Fruit fly (Drosophila melanogaster) whole organism, embryonic: Measurements from ENCODE around the gene Cyp4ac1.

Experiments
- Adf1 ChIP-seq: fragments of 200-800 bp; sonication (Bioruptor generic); IDR thresholded peaks from 2 replicates; pipeline ENCODE4 v1.3.6; 2022; ENCODE audit warnings: missing biosample characterization, missing genetic modification characterization
- Bgb ChIP-seq: fragments of 200-800 bp; sonication (Bioruptor generic); IDR thresholded peaks from 2 replicates; pipeline ENCODE4 v1.3.6; 2022; ENCODE audit warnings: missing biosample characterization, missing genetic modification characterization; ENCODE audit not compliant: partially characterized antibody
- CG13123 ChIP-seq: fragments of 200-800 bp; sonication (Bioruptor generic); optimal IDR thresholded peaks from 2 replicates; lab custom pipeline; 2016; ENCODE audit warnings: missing biosample characterization, missing genetic modification characterization
- CG13775 ChIP-seq: fragments of 200-800 bp; sonication (Bioruptor generic); optimal IDR thresholded peaks from 3 replicates; lab custom pipeline; 2017; ENCODE audit warnings: missing biosample characterization, mild to moderate bottlenecking, missing genetic modification characterization
- CG30020 ChIP-seq: fragments of 200-800 bp; optimal IDR thresholded peaks from 2 replicates; lab custom pipeline; 2019; ENCODE audit warnings: missing biosample characterization, mild to moderate bottlenecking, missing genetic modification characterization, moderate library complexity
- CG42726 ChIP-seq: fragments of 200-800 bp; sonication (Bioruptor generic); IDR thresholded peaks from 2 replicates; pipeline ENCODE4 v1.3.6; 2022; ENCODE audit warnings: missing biosample characterization, missing genetic modification characterization; ENCODE audit not compliant: partially characterized antibody
- CG4424 ChIP-seq: fragments of 200-800 bp; sonication (Bioruptor generic); optimal IDR thresholded peaks from 3 replicates; lab custom pipeline; 2016; ENCODE audit warnings: missing biosample characterization, missing genetic modification characterization
- CG8281 ChIP-seq: fragments of 200-800 bp; sonication (Bioruptor generic); optimal IDR thresholded peaks from 2 replicates; lab custom pipeline; 2018; ENCODE audit warnings: missing biosample characterization, mild to moderate bottlenecking, missing genetic modification characterization, moderate library complexity
- CG8359 ChIP-seq: fragments of 200-800 bp; sonication (Bioruptor generic); optimal IDR thresholded peaks from 2 replicates; lab custom pipeline; 2017; ENCODE audit warnings: missing biosample characterization, mild to moderate bottlenecking, missing genetic modification characterization, borderline replicate concordance
- CG8478 ChIP-seq: fragments of >200 bp; optimal IDR thresholded peaks from 2 replicates; lab custom pipeline; 2018
- CG9437 ChIP-seq: fragments of 200-800 bp; sonication (Bioruptor generic); optimal IDR thresholded peaks from 2 replicates; lab custom pipeline; 2018; ENCODE audit warnings: missing biosample characterization, mild to moderate bottlenecking, missing genetic modification characterization
- CG9876 ChIP-seq: fragments of 200-800 bp; sonication (Bioruptor generic); optimal IDR thresholded peaks from 2 replicates; lab custom pipeline; 2016; ENCODE audit warnings: missing biosample characterization, missing genetic modification characterization
- CkIIα-i1 ChIP-seq: fragments of 200-800 bp; sonication (Bioruptor generic); IDR thresholded peaks from 2 replicates; pipeline ENCODE4 v1.3.6; 2022; ENCODE audit warnings: missing biosample characterization, missing genetic modification characterization
- Dek ChIP-seq: fragments of 200-800 bp; sonication (Bioruptor generic); optimal IDR thresholded peaks from 3 replicates; lab custom pipeline; 2019; ENCODE audit warnings: missing biosample characterization, mild to moderate bottlenecking, missing genetic modification characterization, moderate library complexity
- E2f1 ChIP-seq: fragments of 200-800 bp; sonication (Bioruptor generic); IDR thresholded peaks from 2 replicates; pipeline ENCODE4 v1.3.6; 2022; ENCODE audit warnings: missing biosample characterization, missing genetic modification characterization
- H15 ChIP-seq: fragments of 200-800 bp; sonication (Bioruptor generic); IDR thresholded peaks from 3 replicates; pipeline ENCODE4 v1.3.6; 2022; ENCODE audit warnings: missing biosample characterization, missing genetic modification characterization
- HLH3B ChIP-seq: fragments of 200-800 bp; sonication (Bioruptor generic); IDR thresholded peaks from 2 replicates; pipeline ENCODE4 v1.3.6; 2022; ENCODE audit warnings: missing biosample characterization, missing genetic modification characterization
- Hr39 ChIP-seq: fragments of >200 bp; optimal IDR thresholded peaks from 2 replicates; lab custom pipeline; 2017
- Lim3 ChIP-seq: fragments of 200-800 bp; sonication (Bioruptor generic); IDR thresholded peaks from 2 replicates; pipeline ENCODE4 v1.3.6; 2022; ENCODE audit warnings: missing biosample characterization, missing genetic modification characterization
- MBD-R2 ChIP-seq: fragments of 200-800 bp; sonication (Bioruptor generic); IDR thresholded peaks from 2 replicates; pipeline ENCODE4 v1.3.6; 2022; ENCODE audit warnings: missing biosample characterization, missing genetic modification characterization
- MTF-1 ChIP-seq: fragments of 200-800 bp; sonication (Bioruptor generic); optimal IDR thresholded peaks from 2 replicates; lab custom pipeline; 2018; ENCODE audit warnings: missing biosample characterization, mild to moderate bottlenecking, missing genetic modification characterization, borderline replicate concordance
- Mad ChIP-seq: fragments of 200-800 bp; sonication (Bioruptor generic); optimal IDR thresholded peaks from 2 replicates; lab custom pipeline; 2016; ENCODE audit warnings: missing biosample characterization, missing genetic modification characterization
- Mes4 ChIP-seq: fragments of 200-800 bp; sonication (Bioruptor generic); optimal IDR thresholded peaks from 2 replicates; lab custom pipeline; 2016; ENCODE audit warnings: missing biosample characterization, missing genetic modification characterization
- NfI ChIP-seq: fragments of 200-800 bp; sonication (Bioruptor generic); optimal IDR thresholded peaks from 3 replicates; lab custom pipeline; 2018; ENCODE audit warnings: missing biosample characterization, mild to moderate bottlenecking, missing genetic modification characterization, moderate library complexity
- PHDP ChIP-seq: fragments of 200-800 bp; sonication (Bioruptor generic); optimal IDR thresholded peaks from 3 replicates; lab custom pipeline; 2018; ENCODE audit warnings: missing biosample characterization, mild to moderate bottlenecking, missing genetic modification characterization, moderate library complexity
- Pdp1 ChIP-seq, 2 experiments: fragments of 200-800 bp; sonication (Bioruptor generic); optimal IDR thresholded peaks; 3 replicates each; lab custom pipeline; 2016; ENCODE audit warnings: missing biosample characterization in 2 of 2, missing genetic modification characterization in 2 of 2, mild to moderate bottlenecking in 1 of 2, moderate library complexity in 1 of 2
- Six4 ChIP-seq: fragments of 200-800 bp; sonication (Bioruptor generic); optimal IDR thresholded peaks from 2 replicates; lab custom pipeline; 2016; ENCODE audit warnings: missing biosample characterization, missing genetic modification characterization
- Spps ChIP-seq: fragments of 200-800 bp; sonication (Bioruptor generic); optimal IDR thresholded peaks from 2 replicates; lab custom pipeline; 2018; ENCODE audit warnings: missing biosample characterization, mild to moderate bottlenecking, missing genetic modification characterization
- ara ChIP-seq: fragments of 200-800 bp; sonication (Bioruptor generic); IDR thresholded peaks from 2 replicates; pipeline ENCODE4 v1.3.6; 2022; ENCODE audit warnings: missing biosample characterization, missing genetic modification characterization
- az2 ChIP-seq: fragments of 200-800 bp; sonication (Bioruptor generic); optimal IDR thresholded peaks from 3 replicates; lab custom pipeline; 2016; ENCODE audit warnings: missing biosample characterization, missing genetic modification characterization
- bab2 ChIP-seq: fragments of 200-800 bp; sonication (Bioruptor generic); optimal IDR thresholded peaks from 2 replicates; lab custom pipeline; 2016; ENCODE audit warnings: missing biosample characterization, missing genetic modification characterization
- bbx ChIP-seq: fragments of 200-800 bp; sonication (Bioruptor generic); IDR thresholded peaks from 2 replicates; pipeline ENCODE4 v1.3.6; 2022; ENCODE audit warnings: missing biosample characterization, missing genetic modification characterization; ENCODE audit not compliant: partially characterized antibody
- ci ChIP-seq: fragments of 200-800 bp; sonication (Bioruptor generic); IDR thresholded peaks from 3 replicates; pipeline ENCODE4 v1.3.6; 2022; ENCODE audit warnings: missing biosample characterization, missing genetic modification characterization
- cwo ChIP-seq: fragments of 200-800 bp; sonication (Bioruptor generic); optimal IDR thresholded peaks from 3 replicates; lab custom pipeline; 2017; ENCODE audit warnings: missing biosample characterization, missing genetic modification characterization, mild to moderate bottlenecking, moderate library complexity, missing genetic modification reagents
- dan ChIP-seq: fragments of 200-800 bp; sonication (Bioruptor generic); IDR thresholded peaks from 2 replicates; pipeline ENCODE4 v1.3.6; 2022; ENCODE audit warnings: missing biosample characterization, missing genetic modification characterization
- fu2 ChIP-seq: fragments of 200-800 bp; sonication (Bioruptor generic); optimal IDR thresholded peaks from 2 replicates; lab custom pipeline; 2016; ENCODE audit warnings: missing biosample characterization, missing genetic modification characterization
- her ChIP-seq: fragments of 200-800 bp; sonication (Bioruptor generic); optimal IDR thresholded peaks from 2 replicates; lab custom pipeline; 2016; ENCODE audit warnings: missing biosample characterization, missing genetic modification characterization
- hkb ChIP-seq, 2 experiments: fragments of 200-800 bp in 1 of 2; fragments of >200 bp in 1 of 2; sonication (Bioruptor generic) in 1 of 2; IDR thresholded peaks in 1 of 2; optimal IDR thresholded peaks in 1 of 2; 2 replicates each; pipeline versions ENCODE4 v1.3.6 to Lab custom; 2017 to 2022; ENCODE audit warnings: missing biosample characterization in 1 of 2, missing genetic modification characterization in 1 of 2
- ken ChIP-seq: fragments of 200-800 bp; sonication (Bioruptor generic); IDR thresholded peaks from 3 replicates; pipeline ENCODE4 v1.3.6; 2022; ENCODE audit warnings: missing biosample characterization, missing genetic modification characterization
- klu ChIP-seq: fragments of 200-800 bp; sonication (Bioruptor generic); IDR thresholded peaks from 2 replicates; pipeline ENCODE4 v1.3.6; 2022; ENCODE audit warnings: missing biosample characterization, missing genetic modification characterization
- lbe ChIP-seq: fragments of 200-800 bp; sonication (Bioruptor generic); optimal IDR thresholded peaks from 2 replicates; lab custom pipeline; 2016; ENCODE audit warnings: missing biosample characterization, mild to moderate bottlenecking, missing genetic modification characterization
- row ChIP-seq: fragments of 200-800 bp; sonication (Bioruptor generic); IDR thresholded peaks from 3 replicates; pipeline ENCODE4 v1.3.6; 2022; ENCODE audit warnings: missing biosample characterization, missing genetic modification characterization
- run ChIP-seq: fragments of 200-800 bp; sonication (Bioruptor generic); optimal IDR thresholded peaks from 3 replicates; lab custom pipeline; 2018; ENCODE audit warnings: missing biosample characterization, mild to moderate bottlenecking, missing genetic modification characterization
- scrt ChIP-seq: fragments of 200-800 bp; sonication (Bioruptor generic); optimal IDR thresholded peaks from 2 replicates; lab custom pipeline; 2018; ENCODE audit warnings: missing biosample characterization, mild to moderate bottlenecking, missing genetic modification characterization, moderate library complexity
- sens-2 ChIP-seq: fragments of 200-800 bp; sonication (Bioruptor generic); IDR thresholded peaks from 2 replicates; pipeline ENCODE4 v1.3.6; 2022; ENCODE audit warnings: missing biosample characterization, missing genetic modification characterization
- slbo ChIP-seq: fragments of 200-800 bp; sonication (Bioruptor generic); IDR thresholded peaks from 2 replicates; pipeline ENCODE4 v1.3.6; 2022; ENCODE audit warnings: missing biosample characterization, missing genetic modification characterization
- vfl ChIP-seq: fragments of 200-800 bp; sonication (Bioruptor generic); optimal IDR thresholded peaks from 2 replicates; lab custom pipeline; 2016; ENCODE audit warnings: missing biosample characterization, missing genetic modification characterization
- vvl ChIP-seq: fragments of 200-800 bp; sonication (Bioruptor generic); IDR thresholded peaks from 2 replicates; pipeline ENCODE4 v1.3.6; 2022; ENCODE audit warnings: missing biosample characterization, missing genetic modification characterization
- zen ChIP-seq: fragments of 200-800 bp; sonication (Bioruptor generic); optimal IDR thresholded peaks from 3 replicates; lab custom pipeline; 2018; ENCODE audit warnings: missing biosample characterization, mild to moderate bottlenecking, missing genetic modification characterization, moderate library complexity
- zfh2 ChIP-seq: fragments of 200-800 bp; sonication (Bioruptor generic); optimal IDR thresholded peaks from 2 replicates; lab custom pipeline; 2016; ENCODE audit warnings: missing biosample characterization, missing genetic modification characterization

The Cyp4ac1 gene

dm6 chr2L:5261223-5261984, 2.4 kb upstream of the Cyp4ac1 start (continued):
- peak; percentile 10 for TF ChIP-seq scrt (GFP tag; lab: Kevin White, UChicago)
- TF ChIP-seq Adf1 (GFP tag; lab: Robert Waterston, UW), result no peak
- peak; percentile 62 for TF ChIP-seq ara (GFP tag; lab: Robert Waterston, UW)
- TF ChIP-seq sens-2, result no peak
- no peak for TF ChIP-seq CkIIα-i1 (GFP tag; lab: Robert Waterston, UW)
- TF ChIP-seq Six4 (GFP tag; lab: Kevin White, UChicago), result no peak
- TF ChIP-seq lbe (GFP tag; lab: Kevin White, UChicago), result peak; percentile 81
- TF ChIP-seq MBD-R2, result no peak
- TF ChIP-seq HLH3B (GFP tag; lab: Robert Waterston, UW), result no peak
- TF ChIP-seq Pdp1 (GFP tag; optimal IDR thresholded peaks at IDR 0.05; lab: Kevin White, UChicago), result peak in 1 of 2 experiments; percentile 26
- TF ChIP-seq PHDP (tag; lab: Kevin White, UChicago), result peak; percentile 6
- no peak for TF ChIP-seq Hr39 (lab: Kevin White, UChicago)
- TF ChIP-seq cwo (GFP tag; lab: Kevin White, UChicago), result peak; percentile 5
- peak; percentile 11 for TF ChIP-seq Mad (GFP tag; lab: Kevin White, UChicago)
- no peak for TF ChIP-seq fu2 (GFP tag; lab: Kevin White, UChicago)
- TF ChIP-seq CG13123 (GFP tag; lab: Kevin White, UChicago), result no peak
- peak; percentile 31; the same call in 1 of the 3 replicates for TF ChIP-seq ken (GFP tag; lab: Robert Waterston, UW)
- TF ChIP-seq Lim3 (GFP tag; lab: Robert Waterston, UW), result no peak
- no peak for TF ChIP-seq her (GFP tag; lab: Kevin White, UChicago)
- no peak for TF ChIP-seq CG13775 (GFP tag; lab: Kevin White, UChicago)
- no peak for TF ChIP-seq klu (GFP tag; lab: Robert Waterston, UW)
- TF ChIP-seq hkb (optimal IDR thresholded peaks at IDR 0.05; lab: Kevin White, UChicago), result no peak
- 0 out of 2 replicates have a peak, but pooled peaks have one; percentile 30 for TF ChIP-seq hkb (GFP tag; IDR thresholded peaks at IDR 0.05; lab: Robert Waterston, UW)
- no peak for TF ChIP-seq vvl (GFP tag; lab: Robert Waterston, UW)
- TF ChIP-seq vfl, result no peak
- no peak for TF ChIP-seq bab2
- no peak for TF ChIP-seq run (tag; lab: Kevin White, UChicago)
- no peak for TF ChIP-seq zfh2 (GFP tag; lab: Kevin White, UChicago)
- TF ChIP-seq CG42726, result no peak
- TF ChIP-seq bbx (GFP tag; lab: Robert Waterston, UW), result no peak
- no peak for TF ChIP-seq CG9876 (GFP tag; lab: Kevin White, UChicago)
- TF ChIP-seq zen (tag; lab: Kevin White, UChicago), result no peak
- TF ChIP-seq row (GFP tag; lab: Robert Waterston, UW), result peak; percentile 37; the same call in 2 of the 3 replicates
- peak; percentile 48; the same call in 1 of the 2 replicates for TF ChIP-seq slbo (GFP tag; lab: Robert Waterston, UW)
- TF ChIP-seq CG8359, result peak; percentile 69
- peak; percentile 54 for TF ChIP-seq CG4424 (GFP tag; lab: Kevin White, UChicago)
- peak; percentile 45 for TF ChIP-seq Mes4 (GFP tag; lab: Kevin White, UChicago)
- TF ChIP-seq CG8478 (lab: Kevin White, UChicago), result no peak
- TF ChIP-seq MTF-1 (GFP tag; lab: Kevin White, UChicago), result no peak
- no peak for TF ChIP-seq CG30020 (tag; lab: Kevin White, UChicago)
- TF ChIP-seq az2 (GFP tag; lab: Kevin White, UChicago), result peak; percentile 52
- peak; percentile 49 for TF ChIP-seq Spps (tag; lab: Kevin White, UChicago)
- TF ChIP-seq E2f1 (GFP tag; lab: Robert Waterston, UW), result 0 out of 2 replicates have a peak, but pooled peaks have one; percentile 29
- TF ChIP-seq dan (GFP tag; lab: Robert Waterston, UW), result no peak
- no peak for TF ChIP-seq Dek (tag; lab: Kevin White, UChicago)
- TF ChIP-seq CG8281 (tag; lab: Kevin White, UChicago), result no peak
- peak; percentile 71; the same call in 1 of the 3 replicates for TF ChIP-seq ci (GFP tag; lab: Robert Waterston, UW)
- TF ChIP-seq H15 (GFP tag; lab: Robert Waterston, UW), result no peak
- TF ChIP-seq CG9437 (GFP tag; lab: Kevin White, UChicago), result no peak
- TF ChIP-seq Bgb (GFP tag; lab: Robert Waterston, UW), result no peak
- TF ChIP-seq NfI, result peak; percentile 16
